Worm (Caenorhabditis elegans): Measurements from ENCODE around the gene cyp-25A3.

The cyp-25A3 gene

DNA sequence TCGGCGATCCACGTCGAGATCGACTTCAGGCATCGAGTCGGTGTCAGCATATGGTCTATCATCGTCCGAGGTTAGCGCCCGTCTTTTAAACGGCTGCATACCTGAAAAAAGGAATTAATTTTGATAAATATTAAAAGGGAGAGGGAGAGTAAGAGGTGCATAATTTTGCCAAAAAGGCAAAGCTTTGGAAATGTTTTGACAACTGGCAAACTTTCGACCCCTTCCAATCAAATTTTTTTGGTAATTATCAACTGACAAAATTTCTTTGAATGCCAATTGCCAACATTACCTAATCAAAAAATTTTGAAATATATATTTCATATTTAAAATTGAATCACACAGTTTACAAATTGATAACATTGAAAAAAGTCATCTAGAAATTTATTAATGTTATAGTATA is 20.0 kb downstream of the cyp-25A3 start, which contains the start of gene dpy-27:
Gene dpy-27, minus strand, starts transcription at position 101 of the 400 bp plus-strand sequence.
- no peak for TF ChIP-seq nhr-21 (tag; optimal IDR thresholded peaks at IDR 0.05)
- no peak for TF ChIP-seq aly-2 (tag; optimal IDR thresholded peaks at IDR 0.05)
- TF ChIP-seq nhr-23 (tag; optimal IDR thresholded peaks at IDR 0.05), result no peak

DNA sequence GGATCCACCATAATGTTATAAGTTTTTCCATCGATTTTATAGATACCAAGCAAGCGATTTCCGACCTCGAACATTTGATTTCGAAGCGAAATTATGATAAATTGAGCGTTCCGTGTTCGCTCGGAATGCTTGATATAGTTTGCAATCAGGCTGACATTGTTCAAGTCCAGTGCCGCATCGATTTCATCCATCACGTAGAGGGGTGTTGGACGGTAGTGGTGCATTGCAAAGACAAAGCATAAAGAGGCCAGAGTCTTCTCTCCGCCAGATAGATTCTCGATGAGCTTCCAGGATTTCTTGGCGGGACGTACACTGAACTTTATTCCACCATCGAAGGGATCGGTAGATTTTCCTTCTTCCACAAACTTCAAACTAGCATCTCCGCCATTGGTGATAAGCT is 25.1 kb downstream of the cyp-25A3 start:
- TF ChIP-seq nhr-77 (tag; optimal IDR thresholded peaks at IDR 0.05) (no peak), ztf-11 (tag; optimal IDR thresholded peaks at IDR 0.05) (no peak), fos-1 (tag; optimal IDR thresholded peaks at IDR 0.05) (no peak), sem-4 (tag; optimal IDR thresholded peaks at IDR 0.05) (no peak), nhr-6 (tag; optimal IDR thresholded peaks at IDR 0.05) (no peak)

DNA sequence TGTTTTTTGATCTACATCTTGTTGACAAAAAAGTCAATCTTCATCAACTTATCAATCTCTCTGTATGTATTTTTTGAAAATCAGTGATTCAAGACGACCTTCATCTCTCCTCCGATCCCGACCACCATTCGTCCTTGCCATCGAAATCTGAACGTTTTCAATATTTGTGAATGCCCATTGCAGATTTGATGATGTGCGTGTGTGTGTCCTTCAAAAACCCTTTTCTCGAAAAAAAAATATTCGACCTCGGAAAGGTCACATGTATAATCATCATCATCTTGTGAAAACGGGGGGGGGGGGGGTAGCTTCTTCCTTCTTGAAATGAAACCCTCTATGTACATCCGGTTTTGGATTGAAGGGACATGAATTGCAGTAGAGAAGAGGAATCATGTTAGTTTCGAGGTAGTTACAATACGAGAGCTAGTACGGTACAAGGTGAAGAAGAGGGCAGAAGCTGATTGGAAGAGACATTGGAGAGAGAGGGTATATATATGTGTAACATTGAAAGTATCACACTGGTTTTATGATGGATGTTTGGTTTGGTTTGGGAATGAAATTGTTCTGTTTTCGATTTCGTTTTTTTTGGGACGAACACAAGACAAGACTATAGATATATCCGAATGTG is 27.1 kb downstream of the cyp-25A3 start:
- TF ChIP-seq nhr-77 (tag; optimal IDR thresholded peaks at IDR 0.05) (no peak), ZK546.5 (tag; optimal IDR thresholded peaks at IDR 0.05) (no peak), lsy-2 (tag; optimal IDR thresholded peaks at IDR 0.05) (peak in 1 of 2 experiments; percentile 4), nhr-25 (tag; optimal IDR thresholded peaks at IDR 0.05) (peak; percentile 93), blmp-1 (tag; optimal IDR thresholded peaks at IDR 0.05; ENCODE audit: insufficient read depth) (peak; percentile 43), sma-3 (GFP tag; optimal IDR thresholded peaks at IDR 0.05) (peak; percentile 13), crh-2 (tag; optimal IDR thresholded peaks at IDR 0.05) (peak; percentile 33)

DNA sequence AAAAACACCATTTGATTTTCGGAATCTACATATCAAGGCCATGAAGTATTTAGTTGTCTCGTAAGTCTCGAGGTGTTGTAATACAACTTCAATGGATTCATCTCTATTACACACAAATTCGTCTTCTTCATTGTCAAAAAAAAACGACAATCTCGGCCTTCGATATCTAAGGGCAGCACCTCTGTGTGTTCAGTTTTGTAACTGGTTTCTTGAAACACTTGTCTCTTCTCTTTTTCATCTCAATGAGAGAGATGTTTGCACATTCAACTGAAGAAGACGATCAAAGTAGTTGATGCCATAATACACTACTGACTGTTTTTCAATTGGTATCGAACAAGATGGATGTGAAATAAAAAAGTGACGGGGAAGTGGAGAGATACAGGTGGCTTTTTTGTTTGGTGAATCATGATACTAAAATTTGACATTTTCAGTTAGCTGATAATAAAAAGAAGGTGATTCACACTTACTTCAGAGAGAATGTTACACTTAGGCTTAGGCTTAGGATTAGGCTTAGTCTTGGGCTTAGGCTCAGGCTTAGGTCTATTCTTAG is 28.1 kb downstream of the cyp-25A3 start:
- TF ChIP-seq C34F6.9 (tag; optimal IDR thresholded peaks at IDR 0.05) (no peak), lsy-2 (tag; optimal IDR thresholded peaks at IDR 0.05) (no peak), zag-1 (tag; optimal IDR thresholded peaks at IDR 0.05) (no peak), sem-4 (tag; optimal IDR thresholded peaks at IDR 0.05) (no peak), nhr-25 (tag; optimal IDR thresholded peaks at IDR 0.05) (peak; percentile 87), elt-3 (tag; optimal IDR thresholded peaks at IDR 0.05) (no peak), nhr-10 (tag; optimal IDR thresholded peaks at IDR 0.05) (no peak), alr-1 (tag; optimal IDR thresholded peaks at IDR 0.05) (no peak), R02D3.7 (tag; optimal IDR thresholded peaks at IDR 0.05) (no peak), sma-3 (GFP tag; optimal IDR thresholded peaks at IDR 0.05) (peak; percentile 47), ceh-82 (tag; optimal IDR thresholded peaks at IDR 0.05) (no peak), egl-27 (tag; optimal IDR thresholded peaks at IDR 0.05) (no peak), nhr-12 (tag; optimal IDR thresholded peaks at IDR 0.05) (no peak), crh-2 (tag; optimal IDR thresholded peaks at IDR 0.05) (peak; percentile 18), ceh-16 (tag; optimal IDR thresholded peaks at IDR 0.05) (peak; percentile 26), nhr-6 (tag; optimal IDR thresholded peaks at IDR 0.05) (no peak), peb-1 (tag; optimal IDR thresholded peaks at IDR 0.05) (no peak), blmp-1 (tag; optimal IDR thresholded peaks at IDR 0.05; ENCODE audit: insufficient read depth) (no peak), snpc-4 (tag; optimal IDR thresholded peaks at IDR 0.05) (no peak), lin-13 (GFP tag; optimal IDR thresholded peaks at IDR 0.05) (no peak), ama-1 (optimal IDR thresholded peaks at IDR 0.05) (no peak), nhr-129 (tag; optimal IDR thresholded peaks at IDR 0.05) (peak; percentile 31), F13H6.1 (tag; optimal IDR thresholded peaks at IDR 0.05) (peak; percentile 23), dmd-4 (tag; optimal IDR thresholded peaks at IDR 0.05) (no peak), unc-55 (GFP tag; optimal IDR thresholded peaks at IDR 0.05) (no peak), sma-9 (GFP tag; optimal IDR thresholded peaks at IDR 0.05) (peak; percentile 22), sma-9 (tag; optimal IDR thresholded peaks at IDR 0.05) (no peak), nhr-11 (tag; optimal IDR thresholded peaks at IDR 0.05) (no peak), fos-1 (tag; optimal IDR thresholded peaks at IDR 0.05) (peak; percentile 34), Y55F3AM.14 (GFP tag; optimal IDR thresholded peaks at IDR 0.05) (no peak), skn-1 (tag; optimal IDR thresholded peaks at IDR 0.05) (no peak), ZK546.5 (tag; optimal IDR thresholded peaks at IDR 0.05) (no peak), unc-62 (GFP tag; optimal IDR thresholded peaks at IDR 0.05) (no peak), ztf-4 (tag; optimal IDR thresholded peaks at IDR 0.05) (no peak), mbf-1 (tag; optimal IDR thresholded peaks at IDR 0.05) (no peak), nhr-21 (tag; optimal IDR thresholded peaks at IDR 0.05) (no peak), nhr-237 (tag; optimal IDR thresholded peaks at IDR 0.05) (no peak)

Measured in whole organism, L2 larva.